Worm (Caenorhabditis elegans) whole organism, L1 larva: ENCODE results near the gene mtm-3.

Source experiments
- aly-2 ChIP-seq: fragments of 150-350 bp; optimal IDR thresholded peaks from 2 replicates; lab custom pipeline; 2014; ENCODE audit warnings: missing biosample characterization, missing genetic modification characterization
- elt-3 ChIP-seq, 6 experiments: fragments of 150-350 bp in 1 of 6; sonication (generic microtip); optimal IDR thresholded peaks; 2 replicates each; lab custom pipeline; 2017 to 2018; ENCODE audit warnings: missing biosample characterization in 6 of 6, missing genetic modification characterization in 6 of 6, inconsistent platforms in 1 of 6
- nhr-20 ChIP-seq: sonication (generic microtip); optimal IDR thresholded peaks from 2 replicates; lab custom pipeline; 2016; ENCODE audit warnings: mild to moderate bottlenecking, missing genetic modification characterization, missing compliant biosample characterization
- pqm-1 ChIP-seq: sonication (generic microtip); optimal IDR thresholded peaks from 3 replicates; lab custom pipeline; 2017; ENCODE audit warnings: missing biosample characterization, missing genetic modification characterization

- no peak for TF ChIP-seq elt-3 (tag; optimal IDR thresholded peaks at IDR 0.05; lab: Kevin White, UChicago)
- TF ChIP-seq nhr-20, result no peak
- no peak for TF ChIP-seq pqm-1
- TF ChIP-seq aly-2 (tag; lab: Kevin White, UChicago), result no peak
Measured at ce11 chrIII:3768200-3768599, 32.1 kb downstream of the mtm-3 start, which contains the start of gene gmeb-3.
